Worm (Caenorhabditis elegans): ENCODE measurements around the gene srb-3.

DNA sequence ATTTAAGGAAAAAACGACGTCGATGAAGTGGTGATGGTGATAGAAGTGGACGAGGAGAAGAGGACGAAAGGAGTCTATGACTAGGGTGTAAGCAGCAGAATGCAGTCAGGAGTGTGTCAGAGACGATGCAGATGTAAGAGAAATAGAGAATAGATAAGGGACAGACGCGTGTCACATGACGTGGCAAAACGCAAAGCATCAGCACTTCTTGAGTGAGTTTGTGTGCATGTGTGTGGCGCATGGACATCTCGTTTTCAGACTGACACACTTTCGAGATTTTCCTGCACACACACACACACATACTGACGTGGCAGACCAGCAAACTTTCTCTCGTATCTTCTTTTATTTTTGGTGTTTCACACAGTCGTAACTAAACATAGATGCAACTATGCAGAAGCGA is 15.8 kb upstream of the srb-3 start:
- TF ChIP-seq ZK546.5 (tag; optimal IDR thresholded peaks at IDR 0.05) (no peak), blmp-1 (tag; optimal IDR thresholded peaks at IDR 0.05; ENCODE audit: insufficient read depth) (peak; percentile 81), ama-1 (optimal IDR thresholded peaks at IDR 0.05) (no peak), ztf-4 (tag; optimal IDR thresholded peaks at IDR 0.05) (no peak)

All from whole organism, L2 larva.